Worm (Caenorhabditis elegans) whole organism, L2 larva: ENCODE measurements around the gene F58B4.7.

Experiments used
- F13H6.1 ChIP-seq: sonication (generic microtip); optimal IDR thresholded peaks from 2 replicates; lab custom pipeline; 2016; ENCODE audit warnings: missing genetic modification characterization, missing compliant biosample characterization
- R02D3.7 ChIP-seq: fragments of 150-350 bp; optimal IDR thresholded peaks from 2 replicates; lab custom pipeline; 2014; ENCODE audit warnings: missing biosample characterization, missing genetic modification characterization
- Y55F3AM.14 ChIP-seq: fragments of 200-800 bp; sonication (Bioruptor generic); optimal IDR thresholded peaks from 2 replicates; lab custom pipeline; 2018; ENCODE audit warnings: mild to moderate bottlenecking, missing genetic modification characterization, missing compliant biosample characterization
- ZK546.5 ChIP-seq: sonication (generic microtip); optimal IDR thresholded peaks from 2 replicates; lab custom pipeline; 2017; ENCODE audit warnings: missing biosample characterization, missing genetic modification characterization
- alr-1 ChIP-seq: fragments of 150-350 bp; optimal IDR thresholded peaks from 2 replicates; lab custom pipeline; 2014; ENCODE audit warnings: missing biosample characterization, missing genetic modification characterization
- aly-2 ChIP-seq: fragments of 150-350 bp; optimal IDR thresholded peaks from 2 replicates; lab custom pipeline; 2014; ENCODE audit warnings: missing biosample characterization, missing genetic modification characterization
- ama-1 ChIP-seq: fragments of 150-350 bp; optimal IDR thresholded peaks from 2 replicates; lab custom pipeline; 2018; ENCODE audit warnings: inconsistent platforms
- blmp-1 ChIP-seq: sonication (generic microtip); optimal IDR thresholded peaks from 2 replicates; lab custom pipeline; 2017; ENCODE audit warnings: missing genetic modification characterization, mild to moderate bottlenecking, missing compliant biosample characterization, antibody characterized with exemption, moderate library complexity; ENCODE audit not compliant: insufficient read depth
- ceh-16 ChIP-seq: fragments of 150-350 bp; optimal IDR thresholded peaks from 2 replicates; lab custom pipeline; 2014; ENCODE audit warnings: missing biosample characterization, missing genetic modification characterization
- ceh-82 ChIP-seq: fragments of 150-350 bp; optimal IDR thresholded peaks from 2 replicates; lab custom pipeline; 2014; ENCODE audit warnings: missing biosample characterization, missing genetic modification characterization
- crh-2 ChIP-seq: sonication (generic microtip); optimal IDR thresholded peaks from 2 replicates; lab custom pipeline; 2017; ENCODE audit warnings: missing biosample characterization, missing genetic modification characterization
- dmd-4 ChIP-seq: sonication (generic microtip); optimal IDR thresholded peaks from 2 replicates; lab custom pipeline; 2017; ENCODE audit warnings: missing biosample characterization, missing genetic modification characterization
- egl-27 ChIP-seq: sonication (generic microtip); optimal IDR thresholded peaks from 3 replicates; lab custom pipeline; 2017; ENCODE audit warnings: missing biosample characterization, missing genetic modification reagents, missing genetic modification characterization
- elt-1 ChIP-seq: fragments of 150-350 bp; optimal IDR thresholded peaks from 2 replicates; lab custom pipeline; 2014; ENCODE audit warnings: missing biosample characterization, missing genetic modification characterization
- elt-3 ChIP-seq: sonication (generic microtip); optimal IDR thresholded peaks from 2 replicates; lab custom pipeline; 2017; ENCODE audit warnings: missing biosample characterization, missing genetic modification characterization
- fos-1 ChIP-seq: fragments of 150-350 bp; optimal IDR thresholded peaks from 2 replicates; lab custom pipeline; 2014; ENCODE audit warnings: missing biosample characterization, missing genetic modification characterization
- gmeb-1 ChIP-seq: fragments of 150-350 bp; optimal IDR thresholded peaks from 2 replicates; lab custom pipeline; 2014; ENCODE audit warnings: missing biosample characterization, missing genetic modification characterization
- lin-11 ChIP-seq: fragments of 150-350 bp; sonication (generic microtip); optimal IDR thresholded peaks from 2 replicates; lab custom pipeline; 2014; ENCODE audit warnings: missing biosample characterization, missing genetic modification characterization, inconsistent platforms, mixed read lengths
- lin-39 ChIP-seq: fragments of 150-350 bp; optimal IDR thresholded peaks from 2 replicates; lab custom pipeline; 2014; ENCODE audit warnings: missing biosample characterization, missing genetic modification reagents, missing genetic modification characterization
- lsy-2 ChIP-seq, 2 experiments: fragments of 150-350 bp in 1 of 2; sonication (generic microtip) in 1 of 2; optimal IDR thresholded peaks; 2 replicates each; lab custom pipeline; 2014 to 2017; ENCODE audit warnings: missing biosample characterization in 2 of 2, missing genetic modification characterization in 2 of 2
- mab-5 ChIP-seq: fragments of 150-350 bp; optimal IDR thresholded peaks from 2 replicates; lab custom pipeline; 2014; ENCODE audit warnings: missing biosample characterization, missing genetic modification characterization
- mbf-1 ChIP-seq: sonication (generic microtip); optimal IDR thresholded peaks from 2 replicates; lab custom pipeline; 2017; ENCODE audit warnings: missing biosample characterization, missing genetic modification characterization
- mdl-1 ChIP-seq, 2 experiments: fragments of 150-350 bp in 1 of 2; sonication (generic microtip) in 1 of 2; optimal IDR thresholded peaks; 2 replicates each; lab custom pipeline; 2017; ENCODE audit warnings: missing biosample characterization in 2 of 2, missing genetic modification characterization in 2 of 2
- nhr-11 ChIP-seq: fragments of 150-350 bp; optimal IDR thresholded peaks from 2 replicates; lab custom pipeline; 2014; ENCODE audit warnings: missing biosample characterization, missing genetic modification characterization
- nhr-12 ChIP-seq: fragments of 150-350 bp; optimal IDR thresholded peaks from 2 replicates; lab custom pipeline; 2014; ENCODE audit warnings: missing biosample characterization, missing genetic modification characterization
- nhr-129 ChIP-seq: fragments of 150-350 bp; optimal IDR thresholded peaks from 2 replicates; lab custom pipeline; 2014; ENCODE audit warnings: missing biosample characterization, missing genetic modification characterization
- nhr-23 ChIP-seq: fragments of 150-350 bp; optimal IDR thresholded peaks from 2 replicates; lab custom pipeline; 2014; ENCODE audit warnings: missing biosample characterization, missing genetic modification reagents, missing genetic modification characterization
- nhr-25 ChIP-seq: fragments of 150-350 bp; sonication (generic microtip); optimal IDR thresholded peaks from 3 replicates; lab custom pipeline; 2014; ENCODE audit warnings: missing biosample characterization, missing genetic modification characterization
- nhr-6 ChIP-seq: fragments of 150-350 bp; optimal IDR thresholded peaks from 2 replicates; lab custom pipeline; 2014; ENCODE audit warnings: missing biosample characterization, missing genetic modification characterization
- nhr-77 ChIP-seq: fragments of 150-350 bp; optimal IDR thresholded peaks from 2 replicates; lab custom pipeline; 2014; ENCODE audit warnings: missing biosample characterization, missing genetic modification characterization
- peb-1 ChIP-seq: fragments of 150-350 bp; optimal IDR thresholded peaks from 2 replicates; lab custom pipeline; 2014; ENCODE audit warnings: missing biosample characterization, missing genetic modification characterization
- sem-4 ChIP-seq: fragments of 150-350 bp; optimal IDR thresholded peaks from 2 replicates; lab custom pipeline; 2014; ENCODE audit warnings: missing biosample characterization, missing genetic modification reagents, missing genetic modification characterization
- skn-1 ChIP-seq: sonication (generic microtip); optimal IDR thresholded peaks from 2 replicates; lab custom pipeline; 2017; ENCODE audit warnings: missing biosample characterization, missing genetic modification characterization
- sma-3 ChIP-seq: sonication (generic microtip); optimal IDR thresholded peaks from 2 replicates; lab custom pipeline; 2016; ENCODE audit warnings: missing genetic modification reagents, missing genetic modification characterization, missing compliant biosample characterization
- sma-9 ChIP-seq, 2 experiments: fragments of 150-350 bp in 1 of 2; sonication (generic microtip) in 1 of 2; optimal IDR thresholded peaks; 2 replicates each; lab custom pipeline; 2014 to 2016; ENCODE audit warnings: missing genetic modification characterization in 2 of 2, mild to moderate bottlenecking in 1 of 2, missing biosample characterization in 1 of 2, missing compliant biosample characterization in 1 of 2, missing genetic modification reagents in 1 of 2, moderate library complexity in 1 of 2
- unc-39 ChIP-seq: fragments of 150-350 bp; optimal IDR thresholded peaks from 2 replicates; lab custom pipeline; 2014; ENCODE audit warnings: missing biosample characterization, missing genetic modification characterization
- unc-55 ChIP-seq: fragments of 150-350 bp; sonication (generic microtip); optimal IDR thresholded peaks from 3 replicates; lab custom pipeline; 2014; ENCODE audit warnings: missing biosample characterization, missing genetic modification reagents, missing genetic modification characterization
- zag-1 ChIP-seq: fragments of 150-350 bp; optimal IDR thresholded peaks from 2 replicates; lab custom pipeline; 2014; ENCODE audit warnings: missing biosample characterization, missing genetic modification characterization
- ztf-1 ChIP-seq: fragments of 200-800 bp; sonication (Bioruptor generic); conservative IDR thresholded peaks from 2 replicates; pipeline ENCODE4 v1.3.6; 2022; ENCODE audit warnings: missing genetic modification characterization, missing compliant biosample characterization
- ztf-11 ChIP-seq: sonication (generic microtip); optimal IDR thresholded peaks from 2 replicates; lab custom pipeline; 2017; ENCODE audit warnings: missing biosample characterization, missing genetic modification characterization
- ztf-4 ChIP-seq: fragments of 150-350 bp; optimal IDR thresholded peaks from 2 replicates; lab custom pipeline; 2014; ENCODE audit warnings: missing biosample characterization, missing genetic modification characterization

F58B4.7 gene

DNA sequence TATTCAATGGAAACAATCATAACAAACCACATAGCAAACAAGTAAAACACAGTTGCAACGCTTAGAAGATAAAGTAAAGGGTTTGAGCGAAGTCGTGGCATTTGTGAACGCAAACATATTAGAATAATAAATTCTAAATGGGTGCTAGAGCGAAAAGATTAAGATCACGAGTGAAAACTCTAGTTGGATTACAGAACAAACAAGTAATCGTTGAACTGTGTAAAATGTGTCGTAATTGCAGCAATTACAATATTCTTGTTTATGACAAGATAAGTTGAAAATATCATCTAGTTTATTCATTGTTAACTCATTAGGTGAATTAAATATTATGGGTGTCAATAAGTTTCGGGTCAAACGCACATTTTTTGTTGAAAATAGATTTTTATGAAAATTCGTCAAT lies 20.4 kb downstream of the F58B4.7 start, which contains the start of gene F32D8.8:
Gene F32D8.8 (minus strand): TSS at position 101 of the 400 bp plus-strand sequence.
- TF ChIP-seq crh-2 (tag; lab: Kevin White, UChicago) (no peak), mdl-1 (tag; optimal IDR thresholded peaks at IDR 0.05; lab: Kevin White, UChicago) (no peak), F13H6.1 (tag; lab: Kevin White, UChicago) (no peak), nhr-6 (tag; lab: Kevin White, UChicago) (no peak), ama-1 (lab: Kevin White, UChicago) (no peak), sem-4 (tag; lab: Kevin White, UChicago) (no peak), zag-1 (tag; lab: Kevin White, UChicago) (no peak), aly-2 (tag; lab: Kevin White, UChicago) (no peak), alr-1 (tag; lab: Kevin White, UChicago) (no peak), lsy-2 (tag; optimal IDR thresholded peaks at IDR 0.05; lab: Kevin White, UChicago) (no peak), sma-9 (GFP tag; optimal IDR thresholded peaks at IDR 0.05; lab: Kevin White, UChicago) (no peak), sma-9 (tag; optimal IDR thresholded peaks at IDR 0.05; lab: Kevin White, UChicago) (no peak), Y55F3AM.14 (GFP tag; lab: Kevin White, UChicago) (no peak)
- TF ChIP-seq, all 48 proteins: peak for 0

DNA sequence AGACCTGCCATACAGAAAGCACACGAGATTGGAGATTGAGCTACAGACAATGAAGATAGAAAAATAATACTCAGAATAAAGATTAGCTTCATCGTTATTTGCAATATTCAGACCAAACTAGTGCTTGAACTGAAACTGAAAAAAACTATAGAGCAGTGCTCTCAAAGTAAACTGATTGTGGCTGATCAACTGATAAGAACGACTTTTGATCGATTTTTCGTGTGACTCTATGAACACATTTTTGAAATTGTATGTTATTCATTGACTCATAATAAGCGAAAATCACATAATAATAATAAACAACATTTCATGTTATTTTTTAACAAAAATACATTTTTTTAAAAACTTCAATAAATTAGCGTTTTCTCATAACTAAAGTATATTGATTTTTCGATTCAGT lies 22.0 kb downstream of the F58B4.7 start, which contains the start of gene spp-16:
Gene spp-16 (minus strand): TSS at position 179 of the 400 bp plus-strand sequence.
- TF ChIP-seq fos-1 (tag; lab: Kevin White, UChicago), result peak; percentile 37
- no peak for TF ChIP-seq F13H6.1 (tag; lab: Kevin White, UChicago)

DNA sequence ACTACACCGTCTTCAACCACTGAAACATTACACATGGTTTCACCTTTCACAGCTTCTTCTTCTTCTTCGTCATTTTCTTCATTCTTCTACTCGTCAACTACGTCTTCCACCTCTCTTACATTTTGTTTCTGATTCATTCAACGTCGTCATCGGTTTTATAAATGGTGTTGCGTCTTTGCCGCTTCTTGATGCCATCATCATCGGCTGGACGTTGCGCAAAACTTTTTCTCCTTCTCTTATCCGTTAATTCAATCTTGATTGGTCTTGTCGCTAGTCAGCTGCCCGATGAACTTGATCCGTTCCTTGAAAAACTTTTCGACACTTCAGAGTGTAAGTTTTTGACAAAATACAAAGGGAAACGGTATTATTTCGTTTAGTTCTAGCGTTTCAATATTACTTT lies 24.5 kb downstream of the F58B4.7 start:
- TF ChIP-seq ceh-16 (tag; lab: Kevin White, UChicago) (peak; percentile 24), nhr-25 (peak; percentile 34), sma-9 (GFP tag; optimal IDR thresholded peaks at IDR 0.05; lab: Kevin White, UChicago) (no peak), sma-9 (tag; optimal IDR thresholded peaks at IDR 0.05; lab: Kevin White, UChicago) (no peak)
- TF ChIP-seq, all 48 proteins: peak for 2

DNA sequence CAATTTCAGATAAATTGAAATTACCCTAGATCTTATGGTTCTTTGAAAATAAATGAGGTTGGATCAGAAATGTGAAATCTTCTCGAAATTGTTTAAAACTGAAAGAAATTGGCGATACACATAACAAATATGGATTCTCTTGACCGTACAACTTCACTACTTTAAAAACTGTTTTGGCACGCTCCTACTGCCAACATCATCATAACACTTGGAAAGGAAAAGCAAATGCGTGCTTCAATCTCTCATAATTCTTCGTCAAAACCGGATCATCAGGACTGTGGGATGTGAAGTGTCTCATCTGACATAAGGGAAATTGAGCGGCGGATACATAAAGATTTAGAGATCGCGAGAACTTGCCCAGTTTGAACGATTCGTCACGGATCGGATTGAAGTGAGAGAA lies 25.0 kb downstream of the F58B4.7 start, which contains the start of gene F32D8.7:
Gene F32D8.7 (plus strand): TSS at position 329 of the 400 bp plus-strand sequence.
- TF ChIP-seq egl-27 (tag; lab: Kevin White, UChicago), result no peak
- TF ChIP-seq sem-4 (tag; lab: Kevin White, UChicago), result no peak
- no peak for TF ChIP-seq ztf-1 (GFP tag; lab: Robert Waterston, UW)
- TF ChIP-seq nhr-77, result no peak
- no peak for TF ChIP-seq F13H6.1 (tag; lab: Kevin White, UChicago)
- no peak for TF ChIP-seq ztf-4 (tag; lab: Kevin White, UChicago)
- no peak for TF ChIP-seq lsy-2 (tag; optimal IDR thresholded peaks at IDR 0.05; lab: Kevin White, UChicago)
- no peak for TF ChIP-seq ZK546.5
- no peak for TF ChIP-seq mbf-1
- no peak for TF ChIP-seq unc-55
- no peak for TF ChIP-seq nhr-6 (tag; lab: Kevin White, UChicago)
- TF ChIP-seq nhr-129, result no peak
- no peak for TF ChIP-seq blmp-1 (tag; lab: Kevin White, UChicago)
- TF ChIP-seq aly-2 (tag; lab: Kevin White, UChicago), result no peak
- TF ChIP-seq dmd-4 (tag; lab: Kevin White, UChicago), result no peak
- no peak for TF ChIP-seq peb-1 (tag; lab: Kevin White, UChicago)
- no peak for TF ChIP-seq nhr-23 (tag; lab: Kevin White, UChicago)

DNA sequence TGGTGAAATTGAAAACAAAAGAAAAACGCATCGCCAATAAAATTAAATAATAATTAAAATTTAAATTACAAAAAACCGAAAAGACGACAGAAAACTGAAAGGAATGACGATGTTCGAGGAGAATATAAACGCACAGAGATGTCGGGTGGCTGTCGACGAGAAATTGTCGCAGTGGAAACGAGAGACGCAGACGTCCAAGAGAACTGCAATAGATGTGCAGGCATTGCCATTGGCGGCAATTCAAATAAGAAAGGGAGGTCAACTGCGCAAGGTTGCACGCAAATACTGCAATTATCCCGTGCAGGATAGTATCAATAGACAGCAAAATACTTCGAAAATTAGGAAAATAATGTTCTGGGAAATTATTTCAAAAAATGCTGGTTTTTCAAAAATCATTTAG lies 26.0 kb downstream of the F58B4.7 start:
- TF ChIP-seq peb-1 (tag; lab: Kevin White, UChicago) (peak; percentile 40), ama-1 (lab: Kevin White, UChicago) (peak; percentile 80), R02D3.7 (peak; percentile 71), nhr-77 (peak; percentile 92), nhr-11 (tag; lab: Kevin White, UChicago) (peak; percentile 79), ceh-82 (tag; lab: Kevin White, UChicago) (peak; percentile 93), alr-1 (tag; lab: Kevin White, UChicago) (no peak), sem-4 (tag; lab: Kevin White, UChicago) (peak; percentile 98), mdl-1 (tag; optimal IDR thresholded peaks at IDR 0.05; lab: Kevin White, UChicago) (peak; percentile 74 to 90), elt-3 (tag; lab: Kevin White, UChicago) (no peak), unc-39 (tag; lab: Kevin White, UChicago) (no peak), fos-1 (tag; lab: Kevin White, UChicago) (peak; percentile 98), F13H6.1 (tag; lab: Kevin White, UChicago) (peak; percentile 98), crh-2 (tag; lab: Kevin White, UChicago) (peak; percentile 99), ZK546.5 (peak; percentile 100), elt-1 (tag; lab: Kevin White, UChicago) (no peak), ztf-1 (GFP tag; lab: Robert Waterston, UW) (no peak), nhr-25 (peak; percentile 99), gmeb-1 (tag; lab: Kevin White, UChicago) (peak; percentile 100), mab-5 (peak; percentile 97), ceh-16 (tag; lab: Kevin White, UChicago) (peak; percentile 95), Y55F3AM.14 (GFP tag; lab: Kevin White, UChicago) (peak; percentile 99), ztf-11 (tag; lab: Kevin White, UChicago) (peak; percentile 71), skn-1 (tag; lab: Kevin White, UChicago) (peak; percentile 80), zag-1 (tag; lab: Kevin White, UChicago) (peak; percentile 94), sma-3 (peak; percentile 99), nhr-12 (tag; lab: Kevin White, UChicago) (peak; percentile 79), ztf-4 (tag; lab: Kevin White, UChicago) (peak; percentile 97), lin-39 (tag; lab: Kevin White, UChicago) (peak; percentile 53), lin-11 (tag; lab: Kevin White, UChicago) (peak; percentile 99), nhr-6 (tag; lab: Kevin White, UChicago) (peak; percentile 97)
